ENCODE assay signal across 1 worm cellular context in genomic region chrV:17905765-17906164, ce11.
TF ChIP-seq lines count a peak whose summit lies in the region.

No protein-coding gene starts in this region.

TF ChIP-seq in whole organism, L1 larva, 84 proteins besides CTCF, POLR2A, EP300 and RAD21 (continued from another document):
- TF ChIP-seq tlp-1 (tag; optimal IDR thresholded peaks at IDR 0.05; lab: Kevin White, UChicago) (no peak), lin-14 (GFP tag; optimal IDR thresholded peaks at IDR 0.05; lab: Kevin White, UChicago) (peak; percentile 72), nhr-84 (tag; optimal IDR thresholded peaks at IDR 0.05; lab: Kevin White, UChicago) (no peak), rnt-1 (tag; optimal IDR thresholded peaks at IDR 0.05; lab: Kevin White, UChicago) (no peak), C16A3.4 (tag; optimal IDR thresholded peaks at IDR 0.05; lab: Kevin White, UChicago) (peak; percentile 31), C04F5.9 (tag; optimal IDR thresholded peaks at IDR 0.05; lab: Kevin White, UChicago) (no peak), nhr-71 (tag; optimal IDR thresholded peaks at IDR 0.05; lab: Kevin White, UChicago) (peak; percentile 12), ama-1 (optimal IDR thresholded peaks at IDR 0.05; lab: Kevin White, UChicago) (no peak), sox-4 (tag; optimal IDR thresholded peaks at IDR 0.05; lab: Kevin White, UChicago) (no peak), lin-15B (tag; optimal IDR thresholded peaks at IDR 0.05; lab: Kevin White, UChicago) (no peak), snpc-4 (tag; optimal IDR thresholded peaks at IDR 0.05; lab: Kevin White, UChicago) (no peak)
